Fruit fly (Drosophila melanogaster) whole organism, embryonic: Measurements from ENCODE around the gene pall.

Experiments used
- Adf1 ChIP-seq: fragments of 200-800 bp; sonication (Bioruptor generic); IDR thresholded peaks from 2 replicates; pipeline ENCODE4 v1.3.6; 2022; ENCODE audit warnings: missing biosample characterization, missing genetic modification characterization
- Atf-2 ChIP-seq: fragments of 200-800 bp; sonication (Bioruptor generic); optimal IDR thresholded peaks from 2 replicates; lab custom pipeline; 2016; ENCODE audit warnings: missing biosample characterization, missing genetic modification characterization
- Blimp-1 ChIP-seq: fragments of 200-800 bp; sonication (Bioruptor generic); optimal IDR thresholded peaks from 3 replicates; lab custom pipeline; 2018; ENCODE audit warnings: missing biosample characterization, missing genetic modification characterization, mild to moderate bottlenecking, moderate library complexity, missing genetic modification reagents
- CG10959 ChIP-seq: fragments of 200-800 bp; sonication (Bioruptor generic); IDR thresholded peaks from 2 replicates; pipeline ENCODE4 v1.3.6; 2022; ENCODE audit warnings: missing biosample characterization, missing genetic modification characterization
- CG13775 ChIP-seq: fragments of 200-800 bp; sonication (Bioruptor generic); optimal IDR thresholded peaks from 3 replicates; lab custom pipeline; 2017; ENCODE audit warnings: missing biosample characterization, mild to moderate bottlenecking, missing genetic modification characterization
- CG14860 ChIP-seq: fragments of 200-800 bp; sonication (Bioruptor generic); IDR thresholded peaks from 3 replicates; pipeline ENCODE4 v1.3.6; 2022; ENCODE audit warnings: missing biosample characterization, missing genetic modification characterization; ENCODE audit not compliant: partially characterized antibody
- CG1529 ChIP-seq: fragments of 200-800 bp; sonication (Bioruptor generic); optimal IDR thresholded peaks from 3 replicates; lab custom pipeline; 2018; ENCODE audit warnings: missing biosample characterization, missing genetic modification characterization
- CG30403 ChIP-seq: fragments of 200-800 bp; sonication (Bioruptor generic); optimal IDR thresholded peaks from 3 replicates; lab custom pipeline; 2016; ENCODE audit warnings: missing biosample characterization, missing genetic modification characterization
- CG30431 ChIP-seq: fragments of 200-800 bp; sonication (Bioruptor generic); optimal IDR thresholded peaks from 2 replicates; lab custom pipeline; 2017; ENCODE audit warnings: missing biosample characterization, missing genetic modification characterization
- CG31224 ChIP-seq: fragments of 200-800 bp; sonication (Bioruptor generic); IDR thresholded peaks from 2 replicates; pipeline ENCODE4 v1.3.6; 2022; ENCODE audit warnings: missing biosample characterization, missing genetic modification characterization
- CG31365 ChIP-seq: fragments of 200-800 bp; sonication (Bioruptor generic); optimal IDR thresholded peaks from 2 replicates; lab custom pipeline; 2018; ENCODE audit warnings: missing biosample characterization, mild to moderate bottlenecking, missing genetic modification characterization
- CG33213 ChIP-seq: fragments of 200-800 bp; sonication (Bioruptor generic); optimal IDR thresholded peaks from 3 replicates; lab custom pipeline; 2016; ENCODE audit warnings: missing biosample characterization, missing genetic modification characterization
- CG4282 ChIP-seq: fragments of 200-800 bp; sonication (Bioruptor generic); optimal IDR thresholded peaks from 2 replicates; lab custom pipeline; 2016; ENCODE audit warnings: missing biosample characterization, missing genetic modification characterization
- CG4360 ChIP-seq: fragments of 200-800 bp; sonication (Bioruptor generic); IDR thresholded peaks from 2 replicates; pipeline ENCODE4 v1.3.6; 2022; ENCODE audit warnings: missing biosample characterization, missing genetic modification characterization
- CG43689 ChIP-seq: fragments of 200-800 bp; sonication (Bioruptor generic); IDR thresholded peaks from 2 replicates; pipeline ENCODE4 v1.3.6; 2022; ENCODE audit warnings: missing biosample characterization, missing genetic modification characterization
- CG4404 ChIP-seq: fragments of 200-800 bp; sonication (Bioruptor generic); IDR thresholded peaks from 2 replicates; pipeline ENCODE4 v1.3.6; 2022; ENCODE audit warnings: missing biosample characterization, missing genetic modification characterization
- CG4707 ChIP-seq: fragments of 200-800 bp; sonication (Bioruptor generic); optimal IDR thresholded peaks from 2 replicates; lab custom pipeline; 2018; ENCODE audit warnings: missing biosample characterization, mild to moderate bottlenecking, missing genetic modification characterization, moderate library complexity
- CG6683 ChIP-seq: fragments of 200-800 bp; sonication (Bioruptor generic); optimal IDR thresholded peaks from 2 replicates; lab custom pipeline; 2017; ENCODE audit warnings: missing biosample characterization, mild to moderate bottlenecking, missing genetic modification characterization, missing genetic modification reagents
- CG7372 ChIP-seq: fragments of 200-800 bp; sonication (Bioruptor generic); IDR thresholded peaks from 2 replicates; pipeline ENCODE4 v1.3.6; 2022; ENCODE audit warnings: missing biosample characterization, missing genetic modification characterization
- CG8359 ChIP-seq: fragments of 200-800 bp; sonication (Bioruptor generic); optimal IDR thresholded peaks from 2 replicates; lab custom pipeline; 2017; ENCODE audit warnings: missing biosample characterization, mild to moderate bottlenecking, missing genetic modification characterization, borderline replicate concordance
- CG8944 ChIP-seq: fragments of 200-800 bp; sonication (Bioruptor generic); optimal IDR thresholded peaks from 3 replicates; lab custom pipeline; 2016; ENCODE audit warnings: missing biosample characterization, missing genetic modification characterization
- CG9215 ChIP-seq: fragments of 200-800 bp; sonication (Bioruptor generic); IDR thresholded peaks from 2 replicates; pipeline ENCODE4 v1.3.6; 2022; ENCODE audit warnings: missing biosample characterization, missing genetic modification characterization
- Camta ChIP-seq: fragments of 200-800 bp; sonication (Bioruptor generic); optimal IDR thresholded peaks from 2 replicates; lab custom pipeline; 2016; ENCODE audit warnings: missing biosample characterization, missing genetic modification characterization
- CoRest ChIP-seq: fragments of 200-800 bp; sonication (Bioruptor generic); optimal IDR thresholded peaks from 3 replicates; lab custom pipeline; 2018; ENCODE audit warnings: missing biosample characterization, mild to moderate bottlenecking, missing genetic modification characterization, moderate library complexity
- Dbx ChIP-seq: fragments of 200-800 bp; sonication (Bioruptor generic); IDR thresholded peaks from 3 replicates; pipeline ENCODE4 v1.3.6; 2022; ENCODE audit warnings: missing biosample characterization, missing genetic modification characterization
- Dp ChIP-seq: fragments of 200-800 bp; sonication (Bioruptor generic); optimal IDR thresholded peaks from 2 replicates; lab custom pipeline; 2018; ENCODE audit warnings: missing biosample characterization, mild to moderate bottlenecking, missing genetic modification characterization, moderate library complexity
- Elba2 ChIP-seq: fragments of 200-800 bp; sonication (Bioruptor generic); optimal IDR thresholded peaks from 3 replicates; lab custom pipeline; 2016; ENCODE audit warnings: missing biosample characterization, missing genetic modification characterization
- Fer2 ChIP-seq: fragments of 200-800 bp; sonication (Bioruptor generic); optimal IDR thresholded peaks from 2 replicates; lab custom pipeline; 2018; ENCODE audit warnings: missing biosample characterization, mild to moderate bottlenecking, missing genetic modification characterization, moderate library complexity
- Fer3 ChIP-seq: fragments of 200-800 bp; sonication (Bioruptor generic); optimal IDR thresholded peaks from 2 replicates; lab custom pipeline; 2018; ENCODE audit warnings: missing biosample characterization, mild to moderate bottlenecking, missing genetic modification characterization, moderate library complexity
- H2.0 ChIP-seq: fragments of 200-800 bp; sonication (Bioruptor generic); IDR thresholded peaks from 2 replicates; pipeline ENCODE4 v1.3.6; 2022; ENCODE audit warnings: missing biosample characterization, missing genetic modification characterization
- Jarid2 ChIP-seq: fragments of 200-800 bp; sonication (Bioruptor generic); optimal IDR thresholded peaks from 3 replicates; lab custom pipeline; 2017; ENCODE audit warnings: mild to moderate bottlenecking, missing biosample characterization, missing genetic modification reagents, missing genetic modification characterization
- Lim3 ChIP-seq: fragments of 200-800 bp; sonication (Bioruptor generic); IDR thresholded peaks from 2 replicates; pipeline ENCODE4 v1.3.6; 2022; ENCODE audit warnings: missing biosample characterization, missing genetic modification characterization
- Mrtf ChIP-seq: fragments of 200-800 bp; sonication (Bioruptor generic); IDR thresholded peaks from 3 replicates; pipeline ENCODE4 v1.3.6; 2022; ENCODE audit warnings: missing biosample characterization, missing genetic modification characterization
- Pdp1 ChIP-seq, 2 experiments: fragments of 200-800 bp; sonication (Bioruptor generic); optimal IDR thresholded peaks; 3 replicates each; lab custom pipeline; 2016; ENCODE audit warnings: missing biosample characterization in 2 of 2, missing genetic modification characterization in 2 of 2, mild to moderate bottlenecking in 1 of 2, moderate library complexity in 1 of 2
- az2 ChIP-seq: fragments of 200-800 bp; sonication (Bioruptor generic); optimal IDR thresholded peaks from 3 replicates; lab custom pipeline; 2016; ENCODE audit warnings: missing biosample characterization, missing genetic modification characterization
- dati ChIP-seq: fragments of 200-800 bp; sonication (Bioruptor generic); IDR thresholded peaks from 2 replicates; pipeline ENCODE4 v1.3.6; 2022; ENCODE audit warnings: missing biosample characterization, missing genetic modification characterization
- dimm ChIP-seq: fragments of 200-800 bp; sonication (Bioruptor generic); IDR thresholded peaks from 2 replicates; pipeline ENCODE4 v1.3.6; 2022; ENCODE audit warnings: missing biosample characterization, missing genetic modification characterization
- dmrt11E ChIP-seq: fragments of 200-800 bp; sonication (Bioruptor generic); optimal IDR thresholded peaks from 3 replicates; lab custom pipeline; 2018; ENCODE audit warnings: missing biosample characterization, mild to moderate bottlenecking, missing genetic modification characterization, moderate library complexity
- hb ChIP-seq: fragments of 200-800 bp; sonication (Bioruptor generic); IDR thresholded peaks from 3 replicates; pipeline ENCODE4 v1.3.6; 2022; ENCODE audit warnings: missing biosample characterization, missing genetic modification characterization; ENCODE audit not compliant: partially characterized antibody
- hkb ChIP-seq, 2 experiments: fragments of 200-800 bp in 1 of 2; fragments of >200 bp in 1 of 2; sonication (Bioruptor generic) in 1 of 2; IDR thresholded peaks in 1 of 2; optimal IDR thresholded peaks in 1 of 2; 2 replicates each; pipeline versions ENCODE4 v1.3.6 to Lab custom; 2017 to 2022; ENCODE audit warnings: missing biosample characterization in 1 of 2, missing genetic modification characterization in 1 of 2
- p53 ChIP-seq: fragments of 200-800 bp; sonication (Bioruptor generic); optimal IDR thresholded peaks from 2 replicates; lab custom pipeline; 2016; ENCODE audit warnings: missing biosample characterization, missing genetic modification characterization
- psq ChIP-seq: fragments of 200-800 bp; sonication (Bioruptor generic); optimal IDR thresholded peaks from 2 replicates; lab custom pipeline; 2017; ENCODE audit warnings: missing biosample characterization, missing genetic modification characterization
- repo ChIP-seq: fragments of 200-800 bp; sonication (Bioruptor generic); optimal IDR thresholded peaks from 2 replicates; lab custom pipeline; 2016; ENCODE audit warnings: missing biosample characterization, missing genetic modification characterization
- seq ChIP-seq: fragments of 200-800 bp; sonication (Bioruptor generic); IDR thresholded peaks from 2 replicates; pipeline ENCODE4 v1.3.6; 2022; ENCODE audit warnings: missing biosample characterization, missing genetic modification characterization
- so ChIP-seq: fragments of 200-800 bp; sonication (Bioruptor generic); IDR thresholded peaks from 3 replicates; pipeline ENCODE4 v1.3.6; 2022; ENCODE audit warnings: missing biosample characterization, missing genetic modification characterization
- sqz ChIP-seq: fragments of 200-800 bp; sonication (Bioruptor generic); optimal IDR thresholded peaks from 3 replicates; lab custom pipeline; 2018; ENCODE audit warnings: missing biosample characterization, mild to moderate bottlenecking, missing genetic modification characterization
- tna ChIP-seq: fragments of 200-800 bp; sonication (Bioruptor generic); IDR thresholded peaks from 2 replicates; pipeline ENCODE4 v1.3.6; 2022; ENCODE audit warnings: missing biosample characterization, missing genetic modification characterization; ENCODE audit not compliant: partially characterized antibody
- trh ChIP-seq: fragments of 200-800 bp; sonication (Bioruptor generic); optimal IDR thresholded peaks from 2 replicates; lab custom pipeline; 2016; ENCODE audit warnings: missing biosample characterization, missing genetic modification characterization
- unc-4 ChIP-seq: fragments of 200-800 bp; sonication (Bioruptor generic); IDR thresholded peaks from 2 replicates; pipeline ENCODE4 v1.3.6; 2022; ENCODE audit warnings: missing biosample characterization, missing genetic modification characterization; ENCODE audit not compliant: partially characterized antibody
- wor ChIP-seq: fragments of 200-800 bp; sonication (Bioruptor generic); IDR thresholded peaks from 2 replicates; pipeline ENCODE4 v1.3.6; 2022; ENCODE audit warnings: missing biosample characterization, missing genetic modification characterization
- z ChIP-seq: fragments of 200-800 bp; sonication (Bioruptor generic); IDR thresholded peaks from 3 replicates; pipeline ENCODE4 v1.3.6; 2022; ENCODE audit warnings: missing biosample characterization, missing genetic modification characterization

Gene pall

DNA sequence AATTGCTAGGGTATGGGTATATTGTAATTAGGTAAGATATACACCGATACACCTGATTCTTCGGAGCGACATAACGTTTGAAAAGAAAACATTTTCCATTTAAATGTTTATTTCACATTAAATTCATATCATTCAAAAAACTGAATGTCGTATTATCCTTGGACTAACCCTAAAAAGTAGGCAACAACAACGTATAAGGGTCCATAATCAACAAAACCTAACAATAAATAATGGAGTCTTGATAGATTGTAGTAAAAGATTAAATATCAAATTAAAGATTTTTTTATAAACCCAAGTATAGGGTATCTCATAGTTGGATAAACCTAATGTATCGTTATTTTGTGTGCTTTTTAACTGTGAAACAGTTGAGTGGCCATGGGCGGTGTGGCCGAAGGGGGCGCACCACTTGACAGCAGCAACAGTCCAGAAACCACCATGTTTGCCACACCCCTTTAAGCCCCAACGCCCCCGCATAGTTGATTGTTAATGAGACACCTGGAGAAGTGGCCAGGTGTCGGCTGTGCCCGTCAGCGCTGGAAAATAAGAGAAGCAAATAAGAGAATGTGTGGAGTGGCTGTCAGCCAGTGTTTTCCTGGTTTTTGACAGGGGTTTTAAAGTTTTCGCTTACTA, 19.2 kb downstream of the pall start (continued):
- TF ChIP-seq unc-4 (no peak), CG13775 (GFP tag; lab: Kevin White, UChicago) (peak; percentile 26), CG4282 (GFP tag; lab: Kevin White, UChicago) (no peak), psq (GFP tag; lab: Kevin White, UChicago) (no peak), Pdp1 (GFP tag; optimal IDR thresholded peaks at IDR 0.05; lab: Kevin White, UChicago) (no peak), CG4707 (no peak), repo (GFP tag; lab: Kevin White, UChicago) (no peak), hb (GFP tag; lab: Robert Waterston, UW) (0 out of 3 replicates have a peak, but pooled peaks have one; percentile 33), az2 (GFP tag; lab: Kevin White, UChicago) (no peak), CG8359 (GFP tag; lab: Kevin White, UChicago) (no peak), CG10959 (no peak), CoRest (tag; lab: Kevin White, UChicago) (peak; percentile 61), CG7372 (no peak), Fer3 (tag; lab: Kevin White, UChicago) (no peak), dimm (GFP tag; lab: Robert Waterston, UW) (no peak), trh (GFP tag; lab: Kevin White, UChicago) (no peak), CG9215 (no peak), Dp (GFP tag; lab: Kevin White, UChicago) (no peak), Blimp-1 (GFP tag; lab: Kevin White, UChicago) (peak; percentile 26), CG1529 (no peak), hkb (optimal IDR thresholded peaks at IDR 0.05; lab: Kevin White, UChicago) (no peak), hkb (GFP tag; IDR thresholded peaks at IDR 0.05; lab: Robert Waterston, UW) (no peak; the same call in 1 of the 2 replicates), Camta (no peak), CG31365 (tag; lab: Kevin White, UChicago) (no peak), CG4404 (no peak), CG4360 (GFP tag; lab: Robert Waterston, UW) (no peak), tna (no peak), Elba2 (GFP tag; lab: Kevin White, UChicago) (no peak), wor (no peak), p53 (GFP tag; lab: Kevin White, UChicago) (no peak), Jarid2 (GFP tag; lab: Kevin White, UChicago) (peak; percentile 11), CG30403 (GFP tag; lab: Kevin White, UChicago) (peak; percentile 36), so (GFP tag; lab: Robert Waterston, UW) (no peak), CG33213 (GFP tag; lab: Kevin White, UChicago) (no peak), CG31224 (GFP tag; lab: Robert Waterston, UW) (no peak), Atf-2 (GFP tag; lab: Kevin White, UChicago) (no peak), CG30431 (GFP tag; lab: Kevin White, UChicago) (no peak), CG6683 (no peak), dmrt11E (tag; lab: Kevin White, UChicago) (no peak), Fer2 (tag; lab: Kevin White, UChicago) (no peak), Lim3 (no peak), sqz (GFP tag; lab: Kevin White, UChicago) (no peak), z (GFP tag; lab: Robert Waterston, UW) (no peak), CG8944 (GFP tag; lab: Kevin White, UChicago) (no peak), dati (GFP tag; lab: Robert Waterston, UW) (no peak), CG43689 (GFP tag; lab: Robert Waterston, UW) (no peak), CG14860 (GFP tag; lab: Robert Waterston, UW) (no peak), Adf1 (GFP tag; lab: Robert Waterston, UW) (no peak), seq (GFP tag; lab: Robert Waterston, UW) (no peak), Mrtf (GFP tag; lab: Robert Waterston, UW) (no peak), Dbx (GFP tag; lab: Robert Waterston, UW) (no peak), H2.0 (GFP tag; lab: Robert Waterston, UW) (no peak)
